Worm (Caenorhabditis elegans): ENCODE measurements around the gene set-30.

- no peak for TF ChIP-seq F13C5.2 (tag; optimal IDR thresholded peaks at IDR 0.05)
- TF ChIP-seq ama-1 (optimal IDR thresholded peaks at IDR 0.05): no peak
- TF ChIP-seq tra-4 (tag; optimal IDR thresholded peaks at IDR 0.05): no peak
- no peak for TF ChIP-seq hmg-4 (GFP tag; optimal IDR thresholded peaks at IDR 0.05)
- TF ChIP-seq hnd-1 (tag; optimal IDR thresholded peaks at IDR 0.05): no peak
- no peak for TF ChIP-seq pes-1 (GFP tag; IDR thresholded peaks at IDR 0.05)
- TF ChIP-seq flt-1 (GFP tag; IDR thresholded peaks at IDR 0.05): no peak
- no peak for TF ChIP-seq tbx-37 (GFP tag; conservative IDR thresholded peaks at IDR 0.05)
- TF ChIP-seq tbx-11 (GFP tag; IDR thresholded peaks at IDR 0.05): no peak
Measured at ce11 chrX:5038812-5039211, 39.7 kb downstream of the set-30 start.

Measured in whole organism, early embryonic.